Worm (Caenorhabditis elegans): ENCODE results near the gene srw-53.
"Not testable (repeated sequence)": the region's sequence is repeated elsewhere in the genome, so short reads cannot be mapped to it uniquely, and the experiment has no call there.

The srw-53 gene

ce11 chrV:15921102-15921501 is 22.1 kb upstream of the srw-53 start, which contains the start of gene cdr-1:
cdr-1 (plus strand) TSS chrV:15921309.
- peak in 1 of 6 experiments; percentile 11 for TF ChIP-seq elt-3 (tag; optimal IDR thresholded peaks at IDR 0.05)
- TF ChIP-seq hlh-17 (GFP tag; optimal IDR thresholded peaks at IDR 0.05; ENCODE audit: borderline replicate concordance) = no peak

ce11 chrV:15922979-15923378 is 20.2 kb upstream of the srw-53 start, which contains the start of gene F35E8.13:
F35E8.13 (plus strand) TSS chrV:15923279.
- no peak for TF ChIP-seq ceh-88 (GFP tag; IDR thresholded peaks at IDR 0.05)
- TF ChIP-seq xbp-1 (tag; optimal IDR thresholded peaks at IDR 0.05) = no peak
- TF ChIP-seq pax-3 (tag; optimal IDR thresholded peaks at IDR 0.05) = no peak
- TF ChIP-seq nhr-237 (tag; optimal IDR thresholded peaks at IDR 0.05) = no peak
- no peak for TF ChIP-seq lin-35 (GFP tag; optimal IDR thresholded peaks at IDR 0.05)
- TF ChIP-seq ztf-4 (tag; optimal IDR thresholded peaks at IDR 0.05) = no peak
- TF ChIP-seq unc-130 (tag; optimal IDR thresholded peaks at IDR 0.05) = no peak
- TF ChIP-seq mef-2 (tag; optimal IDR thresholded peaks at IDR 0.05) = no peak
- no peak for TF ChIP-seq C34B4.2 (tag; optimal IDR thresholded peaks at IDR 0.05)
- TF ChIP-seq lsy-2 (tag; optimal IDR thresholded peaks at IDR 0.05) = no peak
- TF ChIP-seq Y116A8C.19 (tag; optimal IDR thresholded peaks at IDR 0.05; ENCODE audit: borderline replicate concordance) = no peak
- no peak for TF ChIP-seq ets-5 (GFP tag; IDR thresholded peaks at IDR 0.05)
- no peak for TF ChIP-seq mep-1 (tag; optimal IDR thresholded peaks at IDR 0.05)

- TF ChIP-seq lin-39 (tag; optimal IDR thresholded peaks at IDR 0.05) (no peak), egl-13 (tag; optimal IDR thresholded peaks at IDR 0.05) (no peak), hlh-4 (tag; optimal IDR thresholded peaks at IDR 0.05) (no peak), ceh-82 (tag; optimal IDR thresholded peaks at IDR 0.05) (no peak), swsn-7 (tag; optimal IDR thresholded peaks at IDR 0.05) (no peak), sup-37 (GFP tag; optimal IDR thresholded peaks at IDR 0.05) (no peak), efl-1 (optimal IDR thresholded peaks at IDR 0.05) (no peak), efl-1 (GFP tag; optimal IDR thresholded peaks at IDR 0.05 in 1 of 2) (peak in 1 of 2 experiments; percentile 85), unc-86 (tag; optimal IDR thresholded peaks at IDR 0.05) (no peak), nhr-77 (tag; optimal IDR thresholded peaks at IDR 0.05) (no peak), elt-2 (tag; optimal IDR thresholded peaks at IDR 0.05) (peak; percentile 22), ztf-11 (tag; optimal IDR thresholded peaks at IDR 0.05) (no peak), blmp-1 (tag; optimal IDR thresholded peaks at IDR 0.05) (no peak)
Observed at ce11 chrV:15924307-15924706, 18.9 kb upstream of the srw-53 start, which contains the start of gene nhr-108. nhr-108 (minus strand) TSS chrV:15924472.

- TF ChIP-seq C16A3.4 (tag; optimal IDR thresholded peaks at IDR 0.05) = no peak
Observed at ce11 chrV:15928325-15928724, 14.9 kb upstream of the srw-53 start, which contains the start of gene pzf-1. pzf-1 (minus strand) TSS chrV:15928425.

ce11 chrV:15929882-15930281 is 13.3 kb upstream of the srw-53 start, which contains the start of gene srbc-77:
srbc-77 (plus strand) TSS chrV:15930182.
- TF ChIP-seq unc-130 (tag; optimal IDR thresholded peaks at IDR 0.05); vab-15 (tag; optimal IDR thresholded peaks at IDR 0.05); unc-98 (GFP tag; IDR thresholded peaks at IDR 0.05): not testable (repeated sequence)

- TF ChIP-seq nhr-20 (tag; optimal IDR thresholded peaks at IDR 0.05) (no peak), fkh-10 (GFP tag; optimal IDR thresholded peaks at IDR 0.05) (no peak), ceh-88 (GFP tag; IDR thresholded peaks at IDR 0.05) (no peak), sup-37 (GFP tag; optimal IDR thresholded peaks at IDR 0.05) (no peak), elt-3 (tag; optimal IDR thresholded peaks at IDR 0.05) (no peak), nhr-28 (tag; optimal IDR thresholded peaks at IDR 0.05) (no peak), pag-3 (tag; optimal IDR thresholded peaks at IDR 0.05; ENCODE audit: borderline replicate concordance, insufficient read depth) (no peak), skn-1 (tag; optimal IDR thresholded peaks at IDR 0.05) (no peak), mab-9 (GFP tag; IDR thresholded peaks at IDR 0.05) (no peak), isw-1 (GFP tag; IDR thresholded peaks at IDR 0.05) (no peak), nhr-90 (tag; optimal IDR thresholded peaks at IDR 0.05; ENCODE audit: poor library complexity) (no peak), ceh-82 (tag; optimal IDR thresholded peaks at IDR 0.05) (no peak), nhr-76 (tag; optimal IDR thresholded peaks at IDR 0.05) (no peak), fkh-4 (tag; optimal IDR thresholded peaks at IDR 0.05; ENCODE audit: borderline replicate concordance) (no peak), ztf-11 (tag; optimal IDR thresholded peaks at IDR 0.05) (no peak), vab-15 (tag; optimal IDR thresholded peaks at IDR 0.05) (no peak), hpl-2 (GFP tag; optimal IDR thresholded peaks at IDR 0.05) (no peak), nhr-71 (tag; optimal IDR thresholded peaks at IDR 0.05) (no peak)
Observed at ce11 chrV:15932390-15932789, 10.8 kb upstream of the srw-53 start, which contains the start of gene srw-26. srw-26 (minus strand) TSS chrV:15932490.

Measured in whole organism, L1 larva.